Worm (Caenorhabditis elegans) whole organism, mixed stage, embryonic: ENCODE data around the gene ZK792.4.

Experiments
- ces-1 ChIP-seq: fragments of 150-350 bp; optimal IDR thresholded peaks from 2 replicates; lab custom pipeline; 2014; ENCODE audit warnings: missing biosample characterization, missing genetic modification reagents, missing genetic modification characterization
- elt-1 ChIP-seq: sonication (generic microtip); optimal IDR thresholded peaks from 2 replicates; lab custom pipeline; 2017; ENCODE audit warnings: missing genetic modification characterization, mild to moderate bottlenecking, missing compliant biosample characterization, antibody characterized with exemption, moderate library complexity, borderline replicate concordance; ENCODE audit not compliant: insufficient read depth
- elt-3 ChIP-seq: fragments of 150-350 bp; optimal IDR thresholded peaks from 2 replicates; lab custom pipeline; 2014; ENCODE audit warnings: missing biosample characterization, missing genetic modification characterization
- mab-5 ChIP-seq: fragments of 150-350 bp; optimal IDR thresholded peaks from 2 replicates; lab custom pipeline; 2014; ENCODE audit warnings: missing biosample characterization, missing genetic modification characterization
- mls-2 ChIP-seq: sonication (generic microtip); optimal IDR thresholded peaks from 2 replicates; lab custom pipeline; 2016; ENCODE audit warnings: mild to moderate bottlenecking, missing genetic modification characterization, moderate library complexity, missing compliant biosample characterization
- unc-39 ChIP-seq: fragments of 150-350 bp; optimal IDR thresholded peaks from 2 replicates; lab custom pipeline; 2014; ENCODE audit warnings: missing biosample characterization, missing genetic modification characterization

DNA sequence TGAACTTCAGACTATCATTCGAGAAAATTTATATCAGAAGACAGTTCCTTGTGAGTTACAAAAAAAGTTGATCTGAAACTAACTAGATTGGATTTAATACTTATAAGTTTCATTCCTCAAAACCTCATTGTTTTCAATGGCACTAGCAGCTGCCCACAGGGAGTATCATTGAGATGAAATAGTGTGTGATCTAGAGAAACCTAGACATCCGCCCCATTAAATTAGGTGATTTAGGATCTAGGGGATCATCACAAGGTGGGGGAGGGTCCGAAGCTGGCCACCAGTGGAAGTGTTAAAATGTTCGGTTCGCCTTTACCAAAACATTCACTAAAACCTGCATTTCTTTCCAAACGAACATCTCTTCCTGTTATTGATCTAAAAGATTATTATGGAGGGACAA lies 34.6 kb upstream of the ZK792.4 start:
- TF ChIP-seq mls-2 (tag; lab: Kevin White, UChicago) (no peak), elt-1 (tag; lab: Kevin White, UChicago) (no peak), unc-39 (tag; lab: Kevin White, UChicago) (no peak), elt-3 (tag; lab: Kevin White, UChicago) (no peak), ces-1 (GFP tag; lab: Kevin White, UChicago) (no peak), mab-5 (tag; lab: Kevin White, UChicago) (no peak)
